Fruit fly (Drosophila melanogaster) whole organism, embryonic: ENCODE results near the gene CG34398.

Source experiments
- Awh ChIP-seq: fragments of 200-800 bp; sonication (Bioruptor generic); IDR thresholded peaks from 2 replicates; pipeline ENCODE4, ENCODE4 v1.3.6; 2022; ENCODE audit warnings: missing biosample characterization, missing genetic modification characterization
- Blimp-1 ChIP-seq: fragments of 200-800 bp; sonication (Bioruptor generic); optimal IDR thresholded peaks from 3 replicates; lab custom pipeline; 2018; ENCODE audit warnings: missing biosample characterization, missing genetic modification characterization, mild to moderate bottlenecking, moderate library complexity, missing genetic modification reagents
- CG10209 ChIP-seq: fragments of 200-800 bp; sonication (Bioruptor generic); optimal IDR thresholded peaks from 3 replicates; lab custom pipeline; 2017; ENCODE audit warnings: missing biosample characterization, mild to moderate bottlenecking, missing genetic modification characterization, missing genetic modification reagents
- CG1024 ChIP-seq: fragments of 200-800 bp; sonication (Bioruptor generic); IDR thresholded peaks from 2 replicates; pipeline ENCODE4 v1.3.6; 2022; ENCODE audit warnings: missing biosample characterization, missing genetic modification characterization
- CG10543 ChIP-seq: fragments of 200-800 bp; sonication (Bioruptor generic); optimal IDR thresholded peaks from 3 replicates; lab custom pipeline; 2017; ENCODE audit warnings: missing biosample characterization, mild to moderate bottlenecking, missing genetic modification characterization, moderate library complexity
- CG12744 ChIP-seq: fragments of 200-800 bp; sonication (Bioruptor generic); optimal IDR thresholded peaks from 2 replicates; lab custom pipeline; 2016; ENCODE audit warnings: missing biosample characterization, missing genetic modification characterization
- CG13296 ChIP-seq: fragments of 200-800 bp; sonication (Bioruptor generic); optimal IDR thresholded peaks from 3 replicates; lab custom pipeline; 2018; ENCODE audit warnings: missing biosample characterization, mild to moderate bottlenecking, missing genetic modification characterization
- CG13894 ChIP-seq: fragments of 200-800 bp; sonication (Bioruptor generic); optimal IDR thresholded peaks from 3 replicates; lab custom pipeline; 2018; ENCODE audit warnings: missing biosample characterization, mild to moderate bottlenecking, missing genetic modification characterization, moderate library complexity
- CG15269 ChIP-seq: fragments of 200-800 bp; sonication (Bioruptor generic); optimal IDR thresholded peaks from 2 replicates; lab custom pipeline; 2018; ENCODE audit warnings: missing biosample characterization, mild to moderate bottlenecking, missing genetic modification characterization, moderate library complexity
- CG15479 ChIP-seq: fragments of 200-800 bp; sonication (Bioruptor generic); optimal IDR thresholded peaks from 3 replicates; lab custom pipeline; 2019; ENCODE audit warnings: missing biosample characterization, mild to moderate bottlenecking, missing genetic modification characterization, moderate library complexity
- CG15601 ChIP-seq: fragments of 200-800 bp; sonication (Bioruptor generic); optimal IDR thresholded peaks from 3 replicates; lab custom pipeline; 2019; ENCODE audit warnings: missing biosample characterization, mild to moderate bottlenecking, missing genetic modification characterization, moderate library complexity
- CG17912 ChIP-seq: fragments of 200-800 bp; sonication (Bioruptor generic); optimal IDR thresholded peaks from 2 replicates; lab custom pipeline; 2018; ENCODE audit warnings: missing biosample characterization, mild to moderate bottlenecking, missing genetic modification characterization
- CG2678 ChIP-seq: fragments of 200-800 bp; sonication (Bioruptor generic); optimal IDR thresholded peaks from 3 replicates; lab custom pipeline; 2019; ENCODE audit warnings: missing biosample characterization, mild to moderate bottlenecking, missing genetic modification characterization, moderate library complexity
- CG31365 ChIP-seq: fragments of 200-800 bp; sonication (Bioruptor generic); optimal IDR thresholded peaks from 2 replicates; lab custom pipeline; 2018; ENCODE audit warnings: missing biosample characterization, mild to moderate bottlenecking, missing genetic modification characterization
- CG32767 ChIP-seq: fragments of 200-800 bp; sonication (Bioruptor generic); IDR thresholded peaks from 2 replicates; pipeline ENCODE4 v1.3.6; 2022; ENCODE audit warnings: missing biosample characterization, missing genetic modification characterization
- CG33557 ChIP-seq: fragments of 200-800 bp; sonication (Bioruptor generic); optimal IDR thresholded peaks from 2 replicates; lab custom pipeline; 2019; ENCODE audit warnings: missing biosample characterization, mild to moderate bottlenecking, missing genetic modification characterization, moderate library complexity
- CG34376 ChIP-seq: fragments of 200-800 bp; sonication (Bioruptor generic); optimal IDR thresholded peaks from 2 replicates; lab custom pipeline; 2018; ENCODE audit warnings: missing biosample characterization, mild to moderate bottlenecking, missing genetic modification characterization
- CG8281 ChIP-seq: fragments of 200-800 bp; sonication (Bioruptor generic); optimal IDR thresholded peaks from 2 replicates; lab custom pipeline; 2018; ENCODE audit warnings: missing biosample characterization, mild to moderate bottlenecking, missing genetic modification characterization, moderate library complexity
- CG8290 ChIP-seq, 3 experiments: fragments of 200-800 bp; sonication (Bioruptor generic); optimal IDR thresholded peaks; 2 replicates each; lab custom pipeline; 2016 to 2019; ENCODE audit warnings: missing biosample characterization in 3 of 3, missing genetic modification characterization in 3 of 3, mild to moderate bottlenecking in 2 of 3, moderate library complexity in 1 of 3
- CHES-1-like ChIP-seq: fragments of 200-800 bp; sonication (Bioruptor generic); optimal IDR thresholded peaks from 2 replicates; lab custom pipeline; 2016; ENCODE audit warnings: missing biosample characterization, missing genetic modification characterization
- D19B ChIP-seq: fragments of 200-800 bp; sonication (Bioruptor generic); optimal IDR thresholded peaks from 2 replicates; lab custom pipeline; 2017; ENCODE audit warnings: missing biosample characterization, mild to moderate bottlenecking, missing genetic modification characterization
- Dad ChIP-seq: fragments of 200-800 bp; sonication (Bioruptor generic); optimal IDR thresholded peaks from 3 replicates; lab custom pipeline; 2016; ENCODE audit warnings: missing biosample characterization, missing genetic modification characterization
- Fer1 ChIP-seq: fragments of 200-800 bp; sonication (Bioruptor generic); optimal IDR thresholded peaks from 2 replicates; lab custom pipeline; 2017; ENCODE audit warnings: missing biosample characterization, mild to moderate bottlenecking, missing genetic modification characterization
- Nf-YC ChIP-seq: fragments of 200-800 bp; optimal IDR thresholded peaks from 3 replicates; lab custom pipeline; 2019; ENCODE audit warnings: missing biosample characterization, mild to moderate bottlenecking, missing genetic modification characterization, moderate library complexity
- PHDP ChIP-seq: fragments of 200-800 bp; sonication (Bioruptor generic); optimal IDR thresholded peaks from 3 replicates; lab custom pipeline; 2018; ENCODE audit warnings: missing biosample characterization, mild to moderate bottlenecking, missing genetic modification characterization, moderate library complexity
- Pdp1 ChIP-seq, 2 experiments: fragments of 200-800 bp; sonication (Bioruptor generic); optimal IDR thresholded peaks; 3 replicates each; lab custom pipeline; 2016; ENCODE audit warnings: missing biosample characterization in 2 of 2, missing genetic modification characterization in 2 of 2, mild to moderate bottlenecking in 1 of 2, moderate library complexity in 1 of 2
- Ravus ChIP-seq: fragments of 200-800 bp; sonication (Bioruptor generic); IDR thresholded peaks from 2 replicates; pipeline ENCODE4 v1.3.6; 2022; ENCODE audit warnings: missing biosample characterization, missing genetic modification characterization
- Usf ChIP-seq: fragments of 200-800 bp; sonication (Bioruptor generic); optimal IDR thresholded peaks from 2 replicates; lab custom pipeline; 2017; ENCODE audit warnings: missing genotype, missing biosample characterization, missing genetic modification characterization
- ab ChIP-seq: fragments of 200-800 bp; sonication (Bioruptor generic); optimal IDR thresholded peaks from 2 replicates; lab custom pipeline; 2016; ENCODE audit warnings: missing biosample characterization, missing genetic modification characterization
- ac ChIP-seq: fragments of 200-800 bp; sonication (Bioruptor generic); optimal IDR thresholded peaks from 3 replicates; lab custom pipeline; 2017; ENCODE audit warnings: missing biosample characterization, mild to moderate bottlenecking, missing genetic modification characterization
- chm ChIP-seq: fragments of 200-800 bp; sonication (Bioruptor generic); IDR thresholded peaks from 2 replicates; pipeline ENCODE4 v1.3.6; 2022; ENCODE audit warnings: missing biosample characterization, missing genetic modification characterization
- eve ChIP-seq, 2 experiments: fragments of >200 bp; optimal IDR thresholded peaks; 2 replicates each; lab custom pipeline; 2017; ENCODE audit warnings: missing biosample characterization in 2 of 2, missing genetic modification characterization in 2 of 2
- exex ChIP-seq: fragments of 200-800 bp; sonication (Bioruptor generic); optimal IDR thresholded peaks from 4 replicates; lab custom pipeline; 2018; ENCODE audit warnings: missing biosample characterization, mild to moderate bottlenecking, missing genetic modification characterization, moderate library complexity
- fru ChIP-seq: fragments of >200 bp; optimal IDR thresholded peaks from 2 replicates; lab custom pipeline; 2017
- grau ChIP-seq: fragments of 200-800 bp; optimal IDR thresholded peaks from 3 replicates; lab custom pipeline; 2019; ENCODE audit warnings: missing biosample characterization, mild to moderate bottlenecking, missing genetic modification characterization, moderate library complexity
- grn ChIP-seq: fragments of 200-800 bp; sonication (Bioruptor generic); optimal IDR thresholded peaks from 3 replicates; lab custom pipeline; 2017; ENCODE audit warnings: missing biosample characterization, missing genetic modification characterization
- gro ChIP-seq: fragments of 200-800 bp; sonication (Bioruptor generic); optimal IDR thresholded peaks from 2 replicates; lab custom pipeline; 2016; ENCODE audit warnings: missing biosample characterization, missing genetic modification characterization
- her ChIP-seq: fragments of 200-800 bp; sonication (Bioruptor generic); optimal IDR thresholded peaks from 2 replicates; lab custom pipeline; 2016; ENCODE audit warnings: missing biosample characterization, missing genetic modification characterization
- mirr ChIP-seq: fragments of 200-800 bp; sonication (Bioruptor generic); optimal IDR thresholded peaks from 3 replicates; lab custom pipeline; 2018; ENCODE audit warnings: missing biosample characterization, mild to moderate bottlenecking, missing genetic modification characterization
- row ChIP-seq: fragments of 200-800 bp; sonication (Bioruptor generic); IDR thresholded peaks from 3 replicates; pipeline ENCODE4 v1.3.6; 2022; ENCODE audit warnings: missing biosample characterization, missing genetic modification characterization
- sd ChIP-seq: fragments of 200-800 bp; sonication (Bioruptor generic); optimal IDR thresholded peaks from 3 replicates; lab custom pipeline; 2018; ENCODE audit warnings: missing biosample characterization, mild to moderate bottlenecking, missing genetic modification characterization, moderate library complexity
- sens ChIP-seq: fragments of 200-800 bp; sonication (Bioruptor generic); peaks from one replicate; lab custom pipeline; 2016; ENCODE audit warnings: missing biosample characterization, missing genetic modification characterization
- sug ChIP-seq: fragments of 200-800 bp; optimal IDR thresholded peaks from 2 replicates; lab custom pipeline; 2019; ENCODE audit warnings: missing biosample characterization, mild to moderate bottlenecking, missing genetic modification characterization, moderate library complexity

The CG34398 gene

dm6 chr2L:8946718-8947316, 48.2 kb downstream of the CG34398 start, which contains the start of gene CG46397 (continued):
- TF ChIP-seq CG15479 (GFP tag; lab: Kevin White, UChicago) (peak; percentile 33), grn (GFP tag; lab: Kevin White, UChicago) (no peak), CG8281 (tag; lab: Kevin White, UChicago) (no peak), her (GFP tag; lab: Kevin White, UChicago) (no peak), CG8290 (GFP tag; optimal IDR thresholded peaks at IDR 0.05; lab: Kevin White, UChicago) (no peak), CG8290 (tag; optimal IDR thresholded peaks at IDR 0.05; lab: Kevin White, UChicago) (no peak)

- TF ChIP-seq Nf-YC (tag; lab: Kevin White, UChicago) (peak; percentile 25), CG15269 (tag; lab: Kevin White, UChicago) (peak; percentile 5), CG15601 (tag; lab: Kevin White, UChicago) (no peak), CG1024 (GFP tag; lab: Robert Waterston, UW) (no peak), eve (GFP tag; optimal IDR thresholded peaks at IDR 0.05; lab: Kevin White, UChicago) (no peak), CG32767 (no peak), exex (tag; lab: Kevin White, UChicago) (peak; percentile 50), sug (tag; lab: Kevin White, UChicago) (peak; percentile 16), CG17912 (GFP tag; lab: Kevin White, UChicago) (no peak), CG34376 (peak; percentile 0), ab (GFP tag; lab: Kevin White, UChicago) (no peak), CG13894 (tag; lab: Kevin White, UChicago) (peak; percentile 58), Pdp1 (GFP tag; optimal IDR thresholded peaks at IDR 0.05; lab: Kevin White, UChicago) (peak in 1 of 2 experiments; percentile 88), Usf (GFP tag; lab: Kevin White, UChicago) (no peak), mirr (GFP tag; lab: Kevin White, UChicago) (peak; percentile 35), CG13296 (peak; percentile 54), PHDP (tag; lab: Kevin White, UChicago) (peak; percentile 3), CG10543 (GFP tag; lab: Kevin White, UChicago) (peak; percentile 38), sd (tag; lab: Kevin White, UChicago) (peak; percentile 29), CG2678 (tag; lab: Kevin White, UChicago) (peak; percentile 47)
These were observed 49.4 kb downstream of the CG34398 start for dm6 chr2L:8947989-8948388.

dm6 chr2L:8948650-8949049, 50.1 kb downstream of the CG34398 start:
- TF ChIP-seq CG33557 (GFP tag; lab: Kevin White, UChicago) (no peak), D19B (GFP tag; lab: Kevin White, UChicago) (peak; percentile 2), row (GFP tag; lab: Robert Waterston, UW) (0 out of 3 replicates have a peak, but pooled peaks have one; percentile 10), grau (tag; lab: Kevin White, UChicago) (peak; percentile 51), sens (GFP tag; lab: Kevin White, UChicago) (peak; percentile 57), CG15479 (GFP tag; lab: Kevin White, UChicago) (peak; percentile 21)
- TF ChIP-seq, all 482 proteins: peak for 5

dm6 chr2L:8949919-8950722, 51.5 kb downstream of the CG34398 start:
- peak; percentile 29; the same call in 1 of the 2 replicates for TF ChIP-seq Awh (GFP tag; lab: Robert Waterston, UW)
- TF ChIP-seq Dad (GFP tag; lab: Kevin White, UChicago), result no peak
- TF ChIP-seq Fer1, result no peak
- TF ChIP-seq ac (GFP tag; lab: Kevin White, UChicago), result no peak
- no peak for TF ChIP-seq CG10209 (GFP tag; lab: Kevin White, UChicago)
- TF ChIP-seq fru (lab: Kevin White, UChicago), result no peak
- no peak for TF ChIP-seq CG34376
- no peak for TF ChIP-seq CG12744
- peak; percentile 48 for TF ChIP-seq Blimp-1
- TF ChIP-seq gro (GFP tag; lab: Kevin White, UChicago), result no peak
- TF ChIP-seq chm (GFP tag; lab: Robert Waterston, UW), result 0 out of 2 replicates have a peak, but pooled peaks have one; percentile 40
- no peak for TF ChIP-seq Ravus (GFP tag; lab: Robert Waterston, UW)
- no peak for TF ChIP-seq CHES-1-like (GFP tag; lab: Kevin White, UChicago)
- no peak for TF ChIP-seq CG31365
